Fruit fly (Drosophila melanogaster) whole organism, prepupa: ENCODE measurements around the gene CG44005.
A peak's percentile ranks its signal among the peaks of the same experiment; 100 is the strongest.

ENCODE experiments used
- Blimp-1 ChIP-seq: fragments of 200-800 bp; sonication (Bioruptor generic); optimal IDR thresholded peaks from 3 replicates; lab custom pipeline; 2017; ENCODE audit warnings: missing biosample characterization, missing genetic modification characterization, mild to moderate bottlenecking, moderate library complexity, missing genetic modification reagents
- CG10669 ChIP-seq: fragments of 200-800 bp; sonication (Bioruptor generic); optimal IDR thresholded peaks from 3 replicates; lab custom pipeline; 2018; ENCODE audit warnings: missing biosample characterization, mild to moderate bottlenecking, missing genetic modification characterization, moderate library complexity
- CG11294 ChIP-seq: fragments of 200-800 bp; sonication (Bioruptor generic); IDR thresholded peaks from 2 replicates; pipeline ENCODE4 v1.3.6; 2022; ENCODE audit warnings: missing biosample characterization, missing genetic modification characterization
- CG11762 ChIP-seq: fragments of 200-800 bp; sonication (Bioruptor generic); optimal IDR thresholded peaks from 3 replicates; lab custom pipeline; 2016; ENCODE audit warnings: missing biosample characterization, missing genetic modification characterization; ENCODE audit not compliant: insufficient read depth
- CG11902 ChIP-seq: fragments of 200-800 bp; sonication (Bioruptor generic); optimal IDR thresholded peaks from 3 replicates; lab custom pipeline; 2016; ENCODE audit warnings: missing biosample characterization, missing genetic modification characterization
- CG15336 ChIP-seq: fragments of 200-800 bp; sonication (Bioruptor generic); IDR thresholded peaks from 2 replicates; pipeline ENCODE4 v1.3.6; 2022; ENCODE audit warnings: missing biosample characterization, missing genetic modification characterization
- CG1621 ChIP-seq: fragments of 200-800 bp; sonication (Bioruptor generic); optimal IDR thresholded peaks from 3 replicates; lab custom pipeline; 2018; ENCODE audit warnings: missing biosample characterization, mild to moderate bottlenecking, missing genetic modification characterization
- CG16779 ChIP-seq: fragments of 200-800 bp; sonication (Bioruptor generic); optimal IDR thresholded peaks from 3 replicates; lab custom pipeline; 2017; ENCODE audit warnings: missing biosample characterization, mild to moderate bottlenecking, missing genetic modification characterization
- CG31627 ChIP-seq: fragments of 200-800 bp; sonication (Bioruptor generic); optimal IDR thresholded peaks from 3 replicates; lab custom pipeline; 2016; ENCODE audit warnings: missing biosample characterization, missing genetic modification characterization
- CG32006 ChIP-seq: fragments of 200-800 bp; sonication (Bioruptor generic); optimal IDR thresholded peaks from 3 replicates; lab custom pipeline; 2017; ENCODE audit warnings: missing biosample characterization, mild to moderate bottlenecking, missing genetic modification characterization
- CG3919 ChIP-seq: fragments of 200-800 bp; sonication (Bioruptor generic); optimal IDR thresholded peaks from 3 replicates; lab custom pipeline; 2016; ENCODE audit warnings: missing biosample characterization, missing genetic modification characterization
- CG6163 ChIP-seq: fragments of 200-800 bp; sonication (Bioruptor generic); IDR thresholded peaks from 3 replicates; pipeline ENCODE4 v1.3.6; 2022; ENCODE audit warnings: missing biosample characterization, missing genetic modification characterization
- CG6276 ChIP-seq: fragments of 200-800 bp; sonication (Bioruptor generic); optimal IDR thresholded peaks from 2 replicates; lab custom pipeline; 2017; ENCODE audit warnings: missing biosample characterization, mild to moderate bottlenecking, missing genetic modification characterization
- CG6792 ChIP-seq: fragments of 200-800 bp; sonication (Bioruptor generic); optimal IDR thresholded peaks from 3 replicates; lab custom pipeline; 2016; ENCODE audit warnings: missing biosample characterization, missing genetic modification characterization
- CG6808 ChIP-seq: fragments of 200-800 bp; sonication (Bioruptor generic); optimal IDR thresholded peaks from 3 replicates; lab custom pipeline; 2017; ENCODE audit warnings: missing biosample characterization, missing genetic modification characterization, mild to moderate bottlenecking, moderate library complexity, missing genetic modification reagents
- CG6854 ChIP-seq: fragments of 200-800 bp; sonication (Bioruptor generic); optimal IDR thresholded peaks from 2 replicates; lab custom pipeline; 2017; ENCODE audit warnings: missing biosample characterization, mild to moderate bottlenecking, missing genetic modification characterization
- CG8119 ChIP-seq: fragments of 200-800 bp; sonication (Bioruptor generic); IDR thresholded peaks from 3 replicates; pipeline ENCODE4 v1.3.6; 2022; ENCODE audit warnings: missing biosample characterization, missing genetic modification characterization
- CG8319 ChIP-seq: fragments of 200-800 bp; sonication (Bioruptor generic); optimal IDR thresholded peaks from 3 replicates; lab custom pipeline; 2016; ENCODE audit warnings: missing biosample characterization, missing genetic modification characterization
- Eip75B ChIP-seq: fragments of 200-800 bp; sonication (Bioruptor generic); optimal IDR thresholded peaks from 3 replicates; lab custom pipeline; 2016; ENCODE audit warnings: missing biosample characterization, missing genetic modification characterization
- Eip78C ChIP-seq: fragments of 200-800 bp; sonication (Bioruptor generic); peaks from one replicate; lab custom pipeline; 2016; ENCODE audit warnings: missing biosample characterization, missing genetic modification characterization
- Eip93F ChIP-seq: fragments of 200-800 bp; sonication (Bioruptor generic); optimal IDR thresholded peaks from 2 replicates; lab custom pipeline; 2016; ENCODE audit warnings: missing biosample characterization, mild to moderate bottlenecking, missing genetic modification characterization
- Hr4 ChIP-seq: fragments of 200-800 bp; sonication (Bioruptor generic); optimal IDR thresholded peaks from 3 replicates; lab custom pipeline; 2016; ENCODE audit warnings: missing biosample characterization, missing genetic modification characterization
- Lpt ChIP-seq: fragments of 200-800 bp; sonication (Bioruptor generic); optimal IDR thresholded peaks from 3 replicates; lab custom pipeline; 2016; ENCODE audit warnings: missing biosample characterization, missing genetic modification characterization
- OdsH ChIP-seq: fragments of 200-800 bp; sonication (Bioruptor generic); optimal IDR thresholded peaks from 3 replicates; lab custom pipeline; 2016; ENCODE audit warnings: missing biosample characterization, missing genetic modification characterization
- Smox ChIP-seq: fragments of 200-800 bp; sonication (Bioruptor generic); optimal IDR thresholded peaks from 3 replicates; lab custom pipeline; 2016; ENCODE audit warnings: missing biosample characterization, missing genetic modification characterization
- Sox102F ChIP-seq: fragments of 200-800 bp; sonication (Bioruptor generic); optimal IDR thresholded peaks from 2 replicates; lab custom pipeline; 2016; ENCODE audit warnings: missing biosample characterization, mild to moderate bottlenecking, missing genetic modification characterization
- achi ChIP-seq: fragments of 200-800 bp; sonication (Bioruptor generic); optimal IDR thresholded peaks from 3 replicates; lab custom pipeline; 2016; ENCODE audit warnings: missing biosample characterization, missing genetic modification characterization
- acj6 ChIP-seq: fragments of 200-800 bp; sonication (Bioruptor generic); optimal IDR thresholded peaks from 3 replicates; lab custom pipeline; 2016; ENCODE audit warnings: missing biosample characterization, missing genetic modification characterization
- dac ChIP-seq: fragments of 200-800 bp; sonication (Bioruptor generic); optimal IDR thresholded peaks from 2 replicates; lab custom pipeline; 2017; ENCODE audit warnings: missing biosample characterization, mild to moderate bottlenecking, missing genetic modification characterization
- net ChIP-seq: fragments of 200-800 bp; sonication (Bioruptor generic); optimal IDR thresholded peaks from 3 replicates; lab custom pipeline; 2016; ENCODE audit warnings: missing biosample characterization, missing genetic modification characterization
- salr ChIP-seq, 2 experiments: fragments of 200-800 bp; sonication (Bioruptor generic); optimal IDR thresholded peaks; 3 replicates each; lab custom pipeline; 2016 to 2018; ENCODE audit warnings: missing biosample characterization in 2 of 2, missing genetic modification characterization in 2 of 2, mild to moderate bottlenecking in 1 of 2
- spab ChIP-seq: fragments of 200-800 bp; sonication (Bioruptor generic); optimal IDR thresholded peaks from 2 replicates; lab custom pipeline; 2017; ENCODE audit warnings: missing biosample characterization, mild to moderate bottlenecking, missing genetic modification characterization, missing genetic modification reagents
- ss ChIP-seq, 2 experiments: fragments of 200-800 bp; sonication (Bioruptor generic); optimal IDR thresholded peaks; 2 replicates in 1 of 2; 3 replicates in 1 of 2; lab custom pipeline; 2017 to 2018; ENCODE audit warnings: mild to moderate bottlenecking in 2 of 2, missing biosample characterization in 2 of 2, missing genetic modification characterization in 2 of 2, moderate library complexity in 1 of 2
- svp ChIP-seq: fragments of 200-800 bp; sonication (Bioruptor generic); peaks from one replicate; lab custom pipeline; 2016; ENCODE audit warnings: missing biosample characterization, missing genetic modification characterization

Gene CG44005

dm6 chr3L:18075853-18076252 is 3.9 kb upstream of the CG44005 start (continued):
- no peak for TF ChIP-seq CG11294 (GFP tag; lab: Robert Waterston, UW)
- TF ChIP-seq Hr4 (GFP tag; lab: Kevin White, UChicago) = peak; percentile 44
- TF ChIP-seq CG31627 (GFP tag; lab: Kevin White, UChicago) = no peak
- TF ChIP-seq CG1621 (tag; lab: Kevin White, UChicago) = peak; percentile 6
- TF ChIP-seq CG16779 (tag; lab: Kevin White, UChicago) = no peak
- TF ChIP-seq OdsH (GFP tag; lab: Kevin White, UChicago) = peak; percentile 19
- TF ChIP-seq CG11902 (GFP tag; lab: Kevin White, UChicago) = no peak

dm6 chr3L:18074988-18075387 is 3.1 kb upstream of the CG44005 start:
- TF ChIP-seq achi (peak; percentile 20), CG8319 (GFP tag; lab: Kevin White, UChicago) (no peak), Hr4 (GFP tag; lab: Kevin White, UChicago) (peak; percentile 28), Eip78C (GFP tag; lab: Kevin White, UChicago) (peak; percentile 65), CG8119 (GFP tag; lab: Robert Waterston, UW) (peak; percentile 35; the same call in 1 of the 3 replicates), net (GFP tag; lab: Kevin White, UChicago) (peak; percentile 3), spab (GFP tag; lab: Kevin White, UChicago) (no peak), CG6854 (GFP tag; lab: Kevin White, UChicago) (no peak), acj6 (GFP tag; lab: Kevin White, UChicago) (no peak), CG6276 (GFP tag; lab: Kevin White, UChicago) (peak; percentile 25), CG10669 (GFP tag; lab: Kevin White, UChicago) (peak; percentile 43), CG32006 (GFP tag; lab: Kevin White, UChicago) (peak; percentile 1), CG15336 (GFP tag; lab: Robert Waterston, UW) (peak; percentile 33), CG3919 (GFP tag; lab: Kevin White, UChicago) (peak; percentile 32), OdsH (GFP tag; lab: Kevin White, UChicago) (peak; percentile 2), Blimp-1 (no peak), Eip75B (GFP tag; lab: Kevin White, UChicago) (peak; percentile 1), Lpt (peak; percentile 17)

- peak in 1 of 2 experiments; percentile 45 for TF ChIP-seq ss (GFP tag; optimal IDR thresholded peaks at IDR 0.05; lab: Kevin White, UChicago)
- TF ChIP-seq CG6808 (GFP tag; lab: Kevin White, UChicago) = peak; percentile 5
- TF ChIP-seq svp (GFP tag; lab: Kevin White, UChicago) = peak; percentile 47
- TF ChIP-seq spab (GFP tag; lab: Kevin White, UChicago) = no peak
- TF ChIP-seq Eip78C (GFP tag; lab: Kevin White, UChicago) = peak; percentile 65
- TF ChIP-seq CG6163 (GFP tag; lab: Robert Waterston, UW) = no peak
- TF ChIP-seq Eip93F (GFP tag; lab: Kevin White, UChicago) = no peak
- TF ChIP-seq CG6854 (GFP tag; lab: Kevin White, UChicago) = peak; percentile 21
- no peak for TF ChIP-seq CG6792 (GFP tag; lab: Kevin White, UChicago)
- no peak for TF ChIP-seq Hr4 (GFP tag; lab: Kevin White, UChicago)
- no peak for TF ChIP-seq Sox102F (GFP tag; lab: Kevin White, UChicago)
- TF ChIP-seq acj6 (GFP tag; lab: Kevin White, UChicago) = no peak
- TF ChIP-seq CG11762 (GFP tag; lab: Kevin White, UChicago) = no peak
- TF ChIP-seq CG6276 (GFP tag; lab: Kevin White, UChicago) = peak; percentile 59
- TF ChIP-seq salr (GFP tag; optimal IDR thresholded peaks at IDR 0.05; lab: Kevin White, UChicago) = no peak
Observed at dm6 chr3L:18073559-18074134, 1.7 kb upstream of the CG44005 start, which contains the start of gene CG44004. Gene CG44004 (minus strand): TSS chr3L:18073863.

DNA sequence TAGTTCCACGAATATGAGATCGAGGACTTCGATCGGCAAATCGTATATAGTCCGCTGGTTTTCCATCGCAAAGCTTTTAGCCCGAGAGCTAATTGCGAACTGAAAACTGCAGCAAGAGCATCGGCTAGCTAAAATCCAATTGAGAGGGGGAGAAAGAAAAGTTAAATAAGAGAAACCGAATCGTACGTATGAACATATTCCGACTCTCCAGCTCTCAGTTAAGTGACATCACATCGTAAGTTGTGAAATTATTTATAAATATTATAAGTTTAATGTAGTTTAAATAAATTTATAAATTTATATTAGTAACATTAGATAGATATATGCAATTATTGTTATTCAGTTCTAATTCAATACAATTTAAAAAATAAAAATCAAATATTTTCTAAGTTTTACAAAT is 1.9 kb downstream of the CG44005 start, which contains the start of gene CG44006:
CG44006 (minus strand) TSS at position 101 of the 400 bp plus-strand sequence.
- TF ChIP-seq Eip78C (GFP tag; lab: Kevin White, UChicago) (peak; percentile 16), Smox (GFP tag; lab: Kevin White, UChicago) (no peak), dac (GFP tag; lab: Kevin White, UChicago) (no peak)
- TF ChIP-seq, all 60 proteins: peak for 1
